Comparison of ENCODE assay signal across 1 worm cellular context in genomic region chrV:13393333-13393803, ce11.
TF ChIP-seq lines count a peak whose summit lies in the region.

No protein-coding gene starts in this region.

TF ChIP-seq in whole organism, L1 larva, 84 proteins besides CTCF, POLR2A, EP300 and RAD21 (continued from another document):
- TF ChIP-seq ama-1 (optimal IDR thresholded peaks at IDR 0.05; lab: Kevin White, UChicago) = no peak
- peak; percentile 53 for TF ChIP-seq nhr-85 (tag; lab: Kevin White, UChicago)
- no peak for TF ChIP-seq mab-9 (GFP tag; IDR thresholded peaks at IDR 0.05; lab: Robert Waterston, UW)
- TF ChIP-seq C16A3.4 (tag; optimal IDR thresholded peaks at IDR 0.05; lab: Kevin White, UChicago) = no peak
- no peak for TF ChIP-seq F16B12.6 (tag; optimal IDR thresholded peaks at IDR 0.05; lab: Kevin White, UChicago)
- no peak for TF ChIP-seq efl-1 (optimal IDR thresholded peaks at IDR 0.05; lab: Kevin White, UChicago)
- peak in 1 of 2 experiments; percentile 92 for TF ChIP-seq efl-1 (GFP tag; optimal IDR thresholded peaks at IDR 0.05 in 1 of 2; lab: Kevin White, UChicago)
- TF ChIP-seq nhr-20 (tag; optimal IDR thresholded peaks at IDR 0.05; lab: Kevin White, UChicago) = peak; percentile 25
- peak; percentile 49 for TF ChIP-seq snu-23 (GFP tag; optimal IDR thresholded peaks at IDR 0.05; lab: Kevin White, UChicago)
- no peak for TF ChIP-seq nhr-237 (tag; optimal IDR thresholded peaks at IDR 0.05; lab: Kevin White, UChicago)
- TF ChIP-seq xbp-1 (tag; optimal IDR thresholded peaks at IDR 0.05; lab: Kevin White, UChicago) = peak; percentile 12
- TF ChIP-seq unc-86 (tag; optimal IDR thresholded peaks at IDR 0.05; lab: Kevin White, UChicago) = no peak
- no peak for TF ChIP-seq zag-1 (tag; optimal IDR thresholded peaks at IDR 0.05; lab: Kevin White, UChicago)
- TF ChIP-seq hpl-2 (GFP tag; optimal IDR thresholded peaks at IDR 0.05; lab: Kevin White, UChicago) = no peak
- TF ChIP-seq ceh-90 (tag; optimal IDR thresholded peaks at IDR 0.05; lab: Kevin White, UChicago) = no peak
- no peak for TF ChIP-seq alr-1 (tag; optimal IDR thresholded peaks at IDR 0.05; lab: Kevin White, UChicago; ENCODE audit: borderline replicate concordance)
- peak; percentile 79 for TF ChIP-seq rnt-1 (tag; optimal IDR thresholded peaks at IDR 0.05; lab: Kevin White, UChicago)
- no peak for TF ChIP-seq lin-13 (GFP tag; optimal IDR thresholded peaks at IDR 0.05; lab: Kevin White, UChicago)
- TF ChIP-seq lin-15B (tag; optimal IDR thresholded peaks at IDR 0.05; lab: Kevin White, UChicago) = no peak
- TF ChIP-seq irx-1 (tag; optimal IDR thresholded peaks at IDR 0.05; lab: Kevin White, UChicago) = no peak
- TF ChIP-seq unc-98 (GFP tag; IDR thresholded peaks at IDR 0.05; lab: Robert Waterston, UW) = no peak
- TF ChIP-seq nhr-76 (tag; optimal IDR thresholded peaks at IDR 0.05; lab: Kevin White, UChicago) = no peak
- no peak for TF ChIP-seq ets-5 (GFP tag; IDR thresholded peaks at IDR 0.05; lab: Robert Waterston, UW)
- no peak for TF ChIP-seq tbx-2 (tag; optimal IDR thresholded peaks at IDR 0.05; lab: Kevin White, UChicago)
- no peak for TF ChIP-seq nhr-84 (tag; optimal IDR thresholded peaks at IDR 0.05; lab: Kevin White, UChicago)
- peak; percentile 49; the same call in 1 of the 2 replicates for TF ChIP-seq nhr-19 (GFP tag; conservative IDR thresholded peaks at IDR 0.05; lab: Robert Waterston, UW)
- TF ChIP-seq pax-3 (tag; optimal IDR thresholded peaks at IDR 0.05; lab: Kevin White, UChicago) = no peak
- TF ChIP-seq fkh-10 (GFP tag; optimal IDR thresholded peaks at IDR 0.05; lab: Kevin White, UChicago) = no peak
- peak; percentile 62 for TF ChIP-seq unc-130 (tag; optimal IDR thresholded peaks at IDR 0.05; lab: Kevin White, UChicago)
